Fruit fly (Drosophila melanogaster): ENCODE results near the gene 5PtaseI.

Gene 5PtaseI

DNA sequence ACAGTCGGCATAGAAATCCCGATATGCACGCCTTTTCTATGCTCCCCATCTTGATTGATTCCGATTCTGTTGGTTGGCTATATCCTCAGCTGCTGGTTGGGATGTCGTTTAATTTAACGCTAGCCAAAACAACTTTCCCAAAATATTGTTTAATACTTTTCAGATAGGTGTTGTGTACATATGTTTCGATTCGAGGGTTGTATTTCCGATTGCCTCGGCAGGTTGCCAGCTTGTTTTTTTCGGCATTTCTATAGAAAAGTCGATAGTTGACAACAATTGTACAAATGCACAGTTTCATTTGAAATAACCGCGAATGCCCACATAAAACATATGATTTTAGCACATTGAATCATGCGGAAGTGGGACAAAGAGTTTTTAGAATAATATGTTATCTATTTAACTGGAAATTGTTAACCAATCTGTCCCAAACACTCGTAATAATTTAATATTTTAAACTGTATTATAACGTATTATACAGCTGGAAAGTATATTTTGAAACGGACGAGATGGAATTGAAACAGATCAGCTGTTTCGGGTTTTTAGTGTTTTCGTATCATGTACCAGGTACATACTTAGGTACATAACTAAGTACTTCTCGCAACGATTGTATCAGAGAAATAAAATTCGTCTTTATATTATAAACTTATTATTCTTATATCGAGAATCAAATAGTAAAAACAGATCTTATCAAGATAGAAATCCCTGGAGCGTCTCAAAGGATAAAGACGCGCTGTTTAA is 9.7 kb upstream of the 5PtaseI start, which contains the start of gene CG31109 (continued):
- TF ChIP-seq CG12659 (GFP tag; optimal IDR thresholded peaks at IDR 0.05) (peak; percentile 48), Jarid2 (GFP tag; optimal IDR thresholded peaks at IDR 0.05) (no peak), CHES-1-like (GFP tag; optimal IDR thresholded peaks at IDR 0.05) (peak; percentile 50), CG1792 (GFP tag; optimal IDR thresholded peaks at IDR 0.05) (no peak), CG18262 (tag; optimal IDR thresholded peaks at IDR 0.05) (peak; percentile 33), CG6689 (GFP tag; IDR thresholded peaks at IDR 0.05) (no peak), CG7271 (tag; optimal IDR thresholded peaks at IDR 0.05) (no peak), luna (GFP tag; optimal IDR thresholded peaks at IDR 0.05) (no peak), CG10366 (GFP tag; IDR thresholded peaks at IDR 0.05) (no peak), Xrp1 (GFP tag; IDR thresholded peaks at IDR 0.05) (0 out of 2 replicates have a peak, but pooled peaks have one; percentile 8), Trl (optimal IDR thresholded peaks at IDR 0.05) (no peak), Trl (GFP tag; optimal IDR thresholded peaks at IDR 0.05) (peak; percentile 33), chn (GFP tag; optimal IDR thresholded peaks at IDR 0.05) (no peak), prd (optimal IDR thresholded peaks at IDR 0.05) (no peak), prd (GFP tag; IDR thresholded peaks at IDR 0.05) (no peak), grau (tag; optimal IDR thresholded peaks at IDR 0.05) (peak; percentile 39), CG30431 (GFP tag; optimal IDR thresholded peaks at IDR 0.05) (no peak), Scr (GFP tag; IDR thresholded peaks at IDR 0.05; ENCODE audit: partially characterized antibody) (peak; percentile 61), Asciz (GFP tag; optimal IDR thresholded peaks at IDR 0.05) (no peak), CG30020 (tag; optimal IDR thresholded peaks at IDR 0.05) (peak; percentile 92), CG8281 (tag; optimal IDR thresholded peaks at IDR 0.05) (no peak), NFAT (GFP tag; IDR thresholded peaks at IDR 0.05) (no peak), zfh2 (GFP tag; optimal IDR thresholded peaks at IDR 0.05) (peak; percentile 28), Ssrp (tag; optimal IDR thresholded peaks at IDR 0.05) (no peak), Tbp (GFP tag; optimal IDR thresholded peaks at IDR 0.05) (no peak), danr (GFP tag; IDR thresholded peaks at IDR 0.05) (no peak), Fer1 (GFP tag; optimal IDR thresholded peaks at IDR 0.05) (peak; percentile 7), Max (GFP tag; optimal IDR thresholded peaks at IDR 0.05) (no peak), nau (GFP tag; optimal IDR thresholded peaks at IDR 0.05) (no peak), Dip3 (GFP tag; optimal IDR thresholded peaks at IDR 0.05) (no peak), CG3838 (GFP tag; optimal IDR thresholded peaks at IDR 0.05) (no peak), Hmx (GFP tag; optimal IDR thresholded peaks at IDR 0.05) (no peak), fd64A (GFP tag; optimal IDR thresholded peaks at IDR 0.05) (no peak), lmd (GFP tag; IDR thresholded peaks at IDR 0.05) (no peak), MESR4 (GFP tag; optimal IDR thresholded peaks at IDR 0.05) (peak; percentile 79), HLH54F (GFP tag; optimal IDR thresholded peaks at IDR 0.05) (no peak), croc (GFP tag; conservative IDR thresholded peaks at IDR 0.05) (no peak), CG4617 (GFP tag; optimal IDR thresholded peaks at IDR 0.05; ENCODE audit: borderline replicate concordance) (peak; percentile 60), abd-A (tag; optimal IDR thresholded peaks at IDR 0.05) (no peak), CG10543 (GFP tag; optimal IDR thresholded peaks at IDR 0.05) (peak; percentile 26), mld (GFP tag; IDR thresholded peaks at IDR 0.05; ENCODE audit: partially characterized antibody) (0 out of 3 replicates have a peak, but pooled peaks have one; percentile 41), Usf (GFP tag; optimal IDR thresholded peaks at IDR 0.05) (no peak), dysf (GFP tag; IDR thresholded peaks at IDR 0.05) (no peak), CG14710 (tag; optimal IDR thresholded peaks at IDR 0.05) (peak; percentile 70), Myb (GFP tag; optimal IDR thresholded peaks at IDR 0.05) (peak; percentile 86), sd (tag; optimal IDR thresholded peaks at IDR 0.05) (peak; percentile 26), unpg (GFP tag; optimal IDR thresholded peaks at IDR 0.05) (no peak), Stat92E (GFP tag; optimal IDR thresholded peaks at IDR 0.05) (no peak), Lim3 (GFP tag; IDR thresholded peaks at IDR 0.05) (no peak), pfk (GFP tag; optimal IDR thresholded peaks at IDR 0.05) (peak; percentile 94)
